Worm (Caenorhabditis elegans) whole organism, midembryonic: ENCODE results near the gene H12I13.6.

Source experiments
- ref-1 ChIP-seq: fragments of 200-800 bp; sonication (Bioruptor generic); conservative IDR thresholded peaks from 2 replicates; pipeline ENCODE4 v1.3.6; 2022; ENCODE audit warnings: missing genetic modification reagents, missing genetic modification characterization, missing compliant biosample characterization
- ztf-23 ChIP-seq: fragments of 200-800 bp; sonication (Bioruptor generic); IDR thresholded peaks from 2 replicates; pipeline ENCODE4 v1.3.6; 2022; ENCODE audit warnings: missing genetic modification reagents, missing genetic modification characterization, missing compliant biosample characterization

ce11 chrII:6045048-6045447, 32.7 kb upstream of the H12I13.6 start, which contains the start of gene R12C12.5:
- no peak for TF ChIP-seq ref-1
- no peak for TF ChIP-seq ztf-23 (GFP tag; lab: Robert Waterston, UW)
